Worm (Caenorhabditis elegans) whole organism, young adult: Measurements from ENCODE around the gene Y65A5A.1.
"Not testable (repeated sequence)": the region's sequence is repeated elsewhere in the genome, so short reads cannot be mapped to it uniquely, and the experiment has no call there.

Experiments
- C06A6.2 ChIP-seq: fragments of 200-800 bp; sonication (Bioruptor generic); conservative IDR thresholded peaks from 2 replicates; pipeline ENCODE4 v1.3.6; 2022; ENCODE audit warnings: missing genetic modification characterization, missing compliant biosample characterization
- C17E4.6 ChIP-seq: fragments of 200-800 bp; sonication (Bioruptor generic); IDR thresholded peaks from 2 replicates; pipeline ENCODE4 v1.3.6; 2022; ENCODE audit warnings: missing genetic modification reagents, missing genetic modification characterization, missing compliant biosample characterization
- D2030.7 ChIP-seq: fragments of 200-800 bp; sonication (Bioruptor generic); IDR thresholded peaks from 2 replicates; pipeline ENCODE4 v1.3.6; 2022; ENCODE audit warnings: missing genetic modification reagents, missing genetic modification characterization, missing compliant biosample characterization
- F22D6.2 ChIP-seq: sonication (generic microtip); optimal IDR thresholded peaks from 2 replicates; lab custom pipeline; 2016; ENCODE audit warnings: mild to moderate bottlenecking, missing genetic modification characterization, missing compliant biosample characterization
- F37B4.10 ChIP-seq: fragments of 200-800 bp; sonication (Bioruptor generic); IDR thresholded peaks from 2 replicates; pipeline ENCODE4 v1.3.6; 2022; ENCODE audit warnings: missing genetic modification characterization, missing compliant biosample characterization
- F52B5.7 ChIP-seq: sonication (generic microtip); optimal IDR thresholded peaks from 2 replicates; lab custom pipeline; 2016; ENCODE audit warnings: mild to moderate bottlenecking, missing genetic modification characterization, missing compliant biosample characterization
- F57C9.4 ChIP-seq: sonication (generic microtip); optimal IDR thresholded peaks from 2 replicates; lab custom pipeline; 2017; ENCODE audit warnings: mild to moderate bottlenecking, missing genetic modification characterization, missing compliant biosample characterization
- K11D2.4 ChIP-seq: fragments of 200-800 bp; sonication (Bioruptor generic); IDR thresholded peaks from 2 replicates; pipeline ENCODE4 v1.3.6; 2022; ENCODE audit warnings: missing genetic modification reagents, missing genetic modification characterization, missing compliant biosample characterization
- T07F8.4 ChIP-seq: sonication (generic microtip); optimal IDR thresholded peaks from 2 replicates; lab custom pipeline; 2016; ENCODE audit warnings: mild to moderate bottlenecking, missing genetic modification characterization, moderate library complexity, missing compliant biosample characterization
- Y56A3A.18 ChIP-seq: fragments of 200-800 bp; sonication (Bioruptor generic); IDR thresholded peaks from 2 replicates; pipeline ENCODE4 v1.3.6; 2022; ENCODE audit warnings: missing genetic modification reagents, missing genetic modification characterization, missing compliant biosample characterization
- Y95B8A.8 ChIP-seq: fragments of 200-800 bp; sonication (Bioruptor generic); IDR thresholded peaks from 2 replicates; pipeline ENCODE4 v1.3.6; 2022; ENCODE audit warnings: missing genetic modification reagents, missing genetic modification characterization, missing compliant biosample characterization
- ZK185.1 ChIP-seq: sonication (generic microtip); optimal IDR thresholded peaks from 2 replicates; lab custom pipeline; 2016; ENCODE audit warnings: mild to moderate bottlenecking, missing genetic modification characterization, missing compliant biosample characterization; ENCODE audit not compliant: poor library complexity, severe bottlenecking
- akir-1 ChIP-seq: fragments of 200-800 bp; sonication (Bioruptor generic); optimal IDR thresholded peaks from 2 replicates; lab custom pipeline; 2018; ENCODE audit warnings: mild to moderate bottlenecking, missing genetic modification characterization, moderate library complexity, missing compliant biosample characterization
- ama-1 ChIP-seq, 3 experiments: fragments of 150-350 bp in 1 of 3; sonication (generic microtip) in 2 of 3; optimal IDR thresholded peaks; 2 replicates each; lab custom pipeline; 2014 to 2018; ENCODE audit warnings: missing biosample characterization in 2 of 3, missing genetic modification characterization in 2 of 3, missing genetic modification reagents in 2 of 3
- bed-2 ChIP-seq: fragments of 200-800 bp; sonication (Bioruptor generic); IDR thresholded peaks from 2 replicates; pipeline ENCODE4 v1.3.6; 2022; ENCODE audit warnings: missing genetic modification reagents, missing genetic modification characterization, missing compliant biosample characterization
- ceh-79 ChIP-seq: sonication (generic microtip); optimal IDR thresholded peaks from 2 replicates; lab custom pipeline; 2017; ENCODE audit warnings: mild to moderate bottlenecking, missing genetic modification characterization, missing compliant biosample characterization
- chd-7 ChIP-seq: sonication (generic microtip); optimal IDR thresholded peaks from 2 replicates; lab custom pipeline; 2016; ENCODE audit warnings: mild to moderate bottlenecking, missing genetic modification characterization, moderate library complexity, missing compliant biosample characterization
- die-1 ChIP-seq: sonication (generic microtip); optimal IDR thresholded peaks from 2 replicates; lab custom pipeline; 2016; ENCODE audit warnings: missing genotype, mild to moderate bottlenecking, missing genetic modification characterization, missing compliant biosample characterization
- fkh-3 ChIP-seq: sonication (generic microtip); optimal IDR thresholded peaks from 2 replicates; lab custom pipeline; 2016; ENCODE audit warnings: mild to moderate bottlenecking, missing genetic modification characterization, missing compliant biosample characterization
- him-1 ChIP-seq: sonication (generic microtip); optimal IDR thresholded peaks from 2 replicates; lab custom pipeline; 2016; ENCODE audit warnings: missing genotype, missing genetic modification reagents, missing genetic modification characterization, missing compliant biosample characterization
- lin-40 ChIP-seq: sonication (generic microtip); optimal IDR thresholded peaks from 2 replicates; lab custom pipeline; 2016; ENCODE audit warnings: missing genetic modification characterization, mild to moderate bottlenecking, missing compliant biosample characterization, missing genotype, missing genetic modification reagents
- lin-54 ChIP-seq: fragments of 200-800 bp; sonication (Bioruptor generic); optimal IDR thresholded peaks from 2 replicates; lab custom pipeline; 2018; ENCODE audit warnings: mild to moderate bottlenecking, missing genetic modification characterization, missing compliant biosample characterization
- lsy-27 ChIP-seq: sonication (generic microtip); optimal IDR thresholded peaks from 2 replicates; lab custom pipeline; 2017; ENCODE audit warnings: missing genetic modification characterization, mild to moderate bottlenecking, missing compliant biosample characterization, antibody characterized with exemption, missing genotype, borderline replicate concordance; ENCODE audit not compliant: insufficient read depth
- madf-10 ChIP-seq: sonication (generic microtip); optimal IDR thresholded peaks from 2 replicates; lab custom pipeline; 2016; ENCODE audit warnings: mild to moderate bottlenecking, missing genetic modification characterization, missing compliant biosample characterization
- madf-3 ChIP-seq: fragments of 200-800 bp; sonication (Bioruptor generic); IDR thresholded peaks from 2 replicates; pipeline ENCODE4 v1.3.6; 2022; ENCODE audit warnings: missing genetic modification reagents, missing genetic modification characterization, missing compliant biosample characterization
- madf-6 ChIP-seq: fragments of 200-800 bp; sonication (Bioruptor generic); IDR thresholded peaks from 2 replicates; pipeline ENCODE4 v1.3.6; 2022; ENCODE audit warnings: missing genetic modification reagents, missing genetic modification characterization, missing compliant biosample characterization
- mcd-1 ChIP-seq: fragments of 200-800 bp; sonication (Bioruptor generic); IDR thresholded peaks from 2 replicates; pipeline ENCODE4 v1.3.6; 2022; ENCODE audit warnings: missing genetic modification reagents, missing genetic modification characterization, missing compliant biosample characterization
- mel-28 ChIP-seq: sonication (generic microtip); optimal IDR thresholded peaks from 2 replicates; lab custom pipeline; 2016; ENCODE audit warnings: borderline replicate concordance, mild to moderate bottlenecking, missing genetic modification characterization, missing compliant biosample characterization
- mxl-1 ChIP-seq: sonication (generic microtip); optimal IDR thresholded peaks from 2 replicates; lab custom pipeline; 2016; ENCODE audit warnings: missing genetic modification characterization, missing compliant biosample characterization
- nhr-179 ChIP-seq: sonication (generic microtip); optimal IDR thresholded peaks from 2 replicates; lab custom pipeline; 2016; ENCODE audit warnings: mild to moderate bottlenecking, missing genetic modification characterization, missing compliant biosample characterization
- rpc-1 ChIP-seq, 2 experiments: fragments of 150-350 bp in 1 of 2; sonication (generic microtip) in 1 of 2; optimal IDR thresholded peaks; 2 replicates each; lab custom pipeline; 2014 to 2018; ENCODE audit warnings: missing biosample characterization in 1 of 2, missing genetic modification characterization in 1 of 2, missing genetic modification reagents in 1 of 2, missing genotype in 1 of 2
- sdz-38 ChIP-seq: sonication (generic microtip); optimal IDR thresholded peaks from 2 replicates; lab custom pipeline; 2016; ENCODE audit warnings: missing genotype, missing genetic modification characterization, missing compliant biosample characterization
- sea-2 ChIP-seq: fragments of 200-800 bp; sonication (Bioruptor generic); IDR thresholded peaks from 2 replicates; pipeline ENCODE4 v1.3.6; 2022; ENCODE audit warnings: missing genetic modification characterization, missing compliant biosample characterization
- snpc-3.4 ChIP-seq: sonication (generic microtip); optimal IDR thresholded peaks from 2 replicates; lab custom pipeline; 2017; ENCODE audit warnings: missing genetic modification characterization, mild to moderate bottlenecking, missing compliant biosample characterization, antibody characterized with exemption, moderate library complexity, missing genotype, missing genetic modification reagents
- snpc-4 ChIP-seq, 5 experiments: fragments of 150-350 bp in 1 of 5; sonication (generic microtip) in 4 of 5; optimal IDR thresholded peaks; 2 replicates each; lab custom pipeline; 2014 to 2018; ENCODE audit warnings: missing genetic modification characterization in 5 of 5, missing biosample characterization in 3 of 5, antibody characterized with exemption in 2 of 5, mild to moderate bottlenecking in 2 of 5, missing compliant biosample characterization in 2 of 5, missing genotype in 2 of 5, moderate library complexity in 2 of 5, missing genetic modification reagents in 1 of 5
- tbx-9 ChIP-seq: sonication (generic microtip); optimal IDR thresholded peaks from 2 replicates; lab custom pipeline; 2016; ENCODE audit warnings: borderline replicate concordance, missing genetic modification characterization, inconsistent platforms, missing compliant biosample characterization
- zfh-2 ChIP-seq: fragments of 200-800 bp; sonication (Bioruptor generic); conservative IDR thresholded peaks from 2 replicates; pipeline ENCODE4 v1.3.6; 2022; ENCODE audit warnings: missing genetic modification reagents, missing genetic modification characterization, missing compliant biosample characterization
- zim-3 ChIP-seq: sonication (generic microtip); optimal IDR thresholded peaks from 2 replicates; lab custom pipeline; 2017; ENCODE audit warnings: mild to moderate bottlenecking, missing genetic modification characterization, moderate library complexity, missing compliant biosample characterization
- ztf-26 ChIP-seq: sonication (generic microtip); optimal IDR thresholded peaks from 2 replicates; lab custom pipeline; 2017; ENCODE audit warnings: missing genetic modification characterization, missing compliant biosample characterization
- ztf-3 ChIP-seq: fragments of 200-800 bp; sonication (Bioruptor generic); optimal IDR thresholded peaks from 2 replicates; lab custom pipeline; 2018; ENCODE audit warnings: mild to moderate bottlenecking, missing genetic modification characterization, missing compliant biosample characterization

Gene Y65A5A.1

ce11 chrIV:16424337-16424736, 24.7 kb upstream of the Y65A5A.1 start, which contains the start of gene Y10G11A.1:
Gene Y10G11A.1, plus strand, starts transcription at chrIV:16424637.
- TF ChIP-seq fkh-3 (tag; lab: Kevin White, UChicago); mel-28 (tag; lab: Kevin White, UChicago); rpc-1 (optimal IDR thresholded peaks at IDR 0.05; lab: Kevin White, UChicago); rpc-1 (tag; optimal IDR thresholded peaks at IDR 0.05; lab: Kevin White, UChicago): not testable (repeated sequence)
- TF ChIP-seq, all 124 proteins: peak for 0; not testable (repeated sequence) for 124

DNA sequence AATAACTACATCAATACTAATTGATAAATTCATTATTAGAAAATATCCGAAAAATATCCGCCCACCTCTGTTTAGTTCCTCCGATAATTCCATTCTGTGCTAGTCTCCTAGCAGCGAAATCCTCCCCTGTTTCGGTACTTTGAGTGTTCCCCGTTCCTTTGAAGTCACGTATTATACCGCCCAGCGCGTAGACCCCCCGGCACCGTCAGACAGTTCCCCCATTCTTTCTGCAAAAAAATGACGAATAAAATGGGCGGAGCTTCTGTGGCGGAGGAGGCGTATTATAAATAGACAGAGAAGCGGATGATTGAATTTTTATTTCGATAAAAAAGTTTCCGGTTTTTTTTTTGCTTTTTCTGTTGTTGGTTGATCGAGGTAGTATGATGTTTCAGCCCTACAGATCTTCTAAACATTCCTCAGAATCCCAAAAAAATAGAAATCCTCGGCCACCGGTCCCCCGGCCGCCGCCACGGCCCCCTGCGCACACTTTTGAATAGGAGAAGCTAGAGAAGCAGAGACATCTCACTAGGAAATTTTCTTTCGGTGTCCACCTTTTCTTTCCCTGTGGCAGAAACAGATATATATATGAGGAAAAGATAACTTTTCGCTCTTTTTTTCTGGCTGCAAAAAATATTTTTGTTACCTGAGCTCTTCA, 22.4 kb upstream of the Y65A5A.1 start:
- peak; percentile 49 for TF ChIP-seq zfh-2
- no peak for TF ChIP-seq mcd-1 (GFP tag; lab: Robert Waterston, UW)

DNA sequence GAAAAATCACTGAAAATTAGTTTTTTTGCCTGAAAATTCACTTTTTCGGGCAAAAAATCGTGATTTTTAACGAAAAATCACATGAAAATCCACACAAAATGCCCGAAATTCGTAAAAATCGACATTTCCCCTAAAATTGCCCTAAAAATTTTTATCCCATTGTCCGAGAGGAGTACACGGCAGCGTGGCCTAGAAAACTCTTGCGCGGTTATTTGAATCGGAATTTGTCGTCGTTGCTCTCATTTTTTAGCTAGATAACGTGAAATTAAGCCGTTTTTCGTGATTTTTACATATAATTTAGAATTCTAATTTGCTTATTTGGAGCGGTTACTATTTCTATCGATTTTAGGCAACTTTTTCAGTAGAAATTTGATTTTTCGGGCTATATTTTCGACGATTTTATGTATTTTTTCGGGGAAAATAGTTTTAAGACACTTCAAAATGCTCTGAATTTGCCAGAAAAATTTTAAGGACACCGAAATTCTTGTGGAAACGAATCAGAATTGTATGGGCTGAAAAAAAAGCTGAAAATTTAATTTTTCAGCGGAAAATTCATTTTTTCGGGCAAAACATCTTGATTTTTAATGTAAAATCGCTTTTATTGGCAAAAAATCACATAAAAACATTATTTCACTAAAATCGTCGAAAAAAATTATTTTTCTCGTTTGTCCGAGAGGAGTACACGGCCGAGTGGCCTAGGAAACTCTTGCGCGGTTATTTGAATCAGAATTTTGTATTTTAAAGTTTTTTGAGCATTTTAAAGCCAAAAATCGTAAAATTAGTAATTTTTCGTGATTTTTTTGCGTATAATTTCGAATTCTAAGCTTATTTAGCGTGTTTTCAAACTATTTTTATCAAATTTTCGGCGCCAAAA, 15.7 kb upstream of the Y65A5A.1 start:
- peak; percentile 58; the same call in 1 of the 2 replicates for TF ChIP-seq sea-2 (GFP tag; lab: Robert Waterston, UW)
- TF ChIP-seq lsy-27 (tag; lab: Kevin White, UChicago): no peak
- no peak for TF ChIP-seq ZK185.1 (tag; lab: Kevin White, UChicago)
- TF ChIP-seq lin-40: peak; percentile 67
- TF ChIP-seq madf-10: peak; percentile 31
- TF ChIP-seq D2030.7 (GFP tag; lab: Robert Waterston, UW): peak; percentile 84
- TF ChIP-seq Y56A3A.18 (GFP tag; lab: Robert Waterston, UW): 0 out of 2 replicates have a peak, but pooled peaks have one; percentile 20
- no peak for TF ChIP-seq ztf-3 (GFP tag; lab: Kevin White, UChicago)
- TF ChIP-seq Y95B8A.8 (GFP tag; lab: Robert Waterston, UW): peak; percentile 74; the same call in 1 of the 2 replicates
- TF ChIP-seq T07F8.4 (tag; lab: Kevin White, UChicago): peak; percentile 31
- TF ChIP-seq ama-1 (optimal IDR thresholded peaks at IDR 0.05; lab: Kevin White, UChicago): no peak
- TF ChIP-seq ama-1 (GFP tag; optimal IDR thresholded peaks at IDR 0.05; lab: Kevin White, UChicago): peak in 1 of 2 experiments; percentile 44
- TF ChIP-seq F52B5.7 (tag; lab: Kevin White, UChicago): peak; percentile 62
- no peak for TF ChIP-seq die-1
- peak; percentile 80 for TF ChIP-seq snpc-4 (GFP tag; optimal IDR thresholded peaks at IDR 0.05; lab: Kevin White, UChicago)
- peak; percentile 15 to 94 (median 72) for TF ChIP-seq snpc-4 (tag; optimal IDR thresholded peaks at IDR 0.05; lab: Kevin White, UChicago)
- TF ChIP-seq tbx-9 (tag; lab: Kevin White, UChicago): no peak
- 0 out of 2 replicates have a peak, but pooled peaks have one; percentile 50 for TF ChIP-seq C17E4.6 (GFP tag; lab: Robert Waterston, UW)
- TF ChIP-seq ztf-26 (tag; lab: Kevin White, UChicago): no peak
- peak; percentile 68 for TF ChIP-seq F57C9.4 (tag; lab: Kevin White, UChicago)
- peak; percentile 69 for TF ChIP-seq snpc-3.4 (tag; lab: Kevin White, UChicago)
- peak; percentile 83 for TF ChIP-seq K11D2.4 (GFP tag; lab: Robert Waterston, UW)
- peak; percentile 94 for TF ChIP-seq lin-54 (GFP tag; lab: Kevin White, UChicago)
- TF ChIP-seq F37B4.10: no peak
- peak; percentile 71 for TF ChIP-seq madf-6 (GFP tag; lab: Robert Waterston, UW)
- peak; percentile 5 for TF ChIP-seq ceh-79
- TF ChIP-seq chd-7 (tag; lab: Kevin White, UChicago): peak; percentile 29
- TF ChIP-seq mxl-1 (tag; lab: Kevin White, UChicago): peak; percentile 46
- no peak for TF ChIP-seq akir-1 (GFP tag; lab: Kevin White, UChicago)
- TF ChIP-seq C06A6.2: no peak; the same call in 1 of the 2 replicates
- peak; percentile 80; the same call in 1 of the 2 replicates for TF ChIP-seq madf-3 (GFP tag; lab: Robert Waterston, UW)
- peak; percentile 77 for TF ChIP-seq him-1 (tag; lab: Kevin White, UChicago)
- TF ChIP-seq F22D6.2 (tag; lab: Kevin White, UChicago): peak; percentile 62
- peak; percentile 76 for TF ChIP-seq zim-3 (tag; lab: Kevin White, UChicago)
- TF ChIP-seq bed-2 (GFP tag; lab: Robert Waterston, UW): peak; percentile 77; the same call in 1 of the 2 replicates
- no peak for TF ChIP-seq sdz-38 (tag; lab: Kevin White, UChicago)
- no peak for TF ChIP-seq nhr-179 (tag; lab: Kevin White, UChicago)
